Fruit fly (Drosophila melanogaster) whole organism, embryonic: ENCODE measurements around the gene salm.

Source experiments
- Adf1 ChIP-seq: fragments of 200-800 bp; sonication (Bioruptor generic); IDR thresholded peaks from 2 replicates; pipeline ENCODE4 v1.3.6; 2022; ENCODE audit warnings: missing biosample characterization, missing genetic modification characterization
- Antp ChIP-seq: fragments of 200-800 bp; sonication (Bioruptor generic); optimal IDR thresholded peaks from 3 replicates; lab custom pipeline; 2016; ENCODE audit warnings: missing biosample characterization, missing genetic modification characterization
- Awh ChIP-seq: fragments of 200-800 bp; sonication (Bioruptor generic); IDR thresholded peaks from 2 replicates; pipeline ENCODE4, ENCODE4 v1.3.6; 2022; ENCODE audit warnings: missing biosample characterization, missing genetic modification characterization
- BEAF-32 ChIP-seq: fragments of 200-800 bp; sonication (Bioruptor generic); optimal IDR thresholded peaks from 3 replicates; lab custom pipeline; 2017; ENCODE audit warnings: missing biosample characterization, missing genetic modification characterization, mild to moderate bottlenecking, moderate library complexity, missing genetic modification reagents
- Blimp-1 ChIP-seq: fragments of 200-800 bp; sonication (Bioruptor generic); optimal IDR thresholded peaks from 3 replicates; lab custom pipeline; 2018; ENCODE audit warnings: missing biosample characterization, missing genetic modification characterization, mild to moderate bottlenecking, moderate library complexity, missing genetic modification reagents
- CG10274 ChIP-seq: fragments of 200-800 bp; sonication (Bioruptor generic); optimal IDR thresholded peaks from 3 replicates; lab custom pipeline; 2017; ENCODE audit warnings: missing biosample characterization, mild to moderate bottlenecking, missing genetic modification characterization
- CG10565 ChIP-seq: fragments of 200-800 bp; sonication (Bioruptor generic); optimal IDR thresholded peaks from 3 replicates; lab custom pipeline; 2016; ENCODE audit warnings: missing biosample characterization, mild to moderate bottlenecking, missing genetic modification characterization
- CG10654 ChIP-seq: fragments of 200-800 bp; sonication (Bioruptor generic); optimal IDR thresholded peaks from 2 replicates; lab custom pipeline; 2016; ENCODE audit warnings: missing biosample characterization, missing genetic modification characterization
- CG11093 ChIP-seq: fragments of 200-800 bp; sonication (Bioruptor generic); IDR thresholded peaks from 3 replicates; pipeline ENCODE4 v1.3.6; 2022; ENCODE audit warnings: missing biosample characterization, missing genetic modification characterization
- CG11456 ChIP-seq: fragments of 200-800 bp; sonication (Bioruptor generic); IDR thresholded peaks from 3 replicates; pipeline ENCODE4 v1.3.6; 2022; ENCODE audit warnings: missing biosample characterization, missing genetic modification characterization
- CG11723 ChIP-seq: fragments of 200-800 bp; sonication (Bioruptor generic); optimal IDR thresholded peaks from 2 replicates; lab custom pipeline; 2017; ENCODE audit warnings: missing biosample characterization, mild to moderate bottlenecking, missing genetic modification characterization
- CG12236 ChIP-seq: fragments of 200-800 bp; sonication (Bioruptor generic); optimal IDR thresholded peaks from 2 replicates; lab custom pipeline; 2016; ENCODE audit warnings: missing biosample characterization, missing genetic modification characterization
- CG16779 ChIP-seq: fragments of 200-800 bp; sonication (Bioruptor generic); IDR thresholded peaks from 2 replicates; pipeline ENCODE4 v1.3.6; 2022; ENCODE audit warnings: missing biosample characterization, missing genetic modification characterization
- CG17328 ChIP-seq: fragments of 200-800 bp; sonication (Bioruptor generic); IDR thresholded peaks from 2 replicates; pipeline ENCODE4 v1.3.6; 2022; ENCODE audit warnings: missing biosample characterization, missing genetic modification characterization
- CG2678 ChIP-seq: fragments of 200-800 bp; sonication (Bioruptor generic); optimal IDR thresholded peaks from 3 replicates; lab custom pipeline; 2019; ENCODE audit warnings: missing biosample characterization, mild to moderate bottlenecking, missing genetic modification characterization, moderate library complexity
- CG32767 ChIP-seq: fragments of 200-800 bp; sonication (Bioruptor generic); IDR thresholded peaks from 2 replicates; pipeline ENCODE4 v1.3.6; 2022; ENCODE audit warnings: missing biosample characterization, missing genetic modification characterization
- CG3407 ChIP-seq: fragments of 200-800 bp; sonication (Bioruptor generic); optimal IDR thresholded peaks from 2 replicates; lab custom pipeline; 2018; ENCODE audit warnings: missing biosample characterization, mild to moderate bottlenecking, missing genetic modification characterization
- CG34376 ChIP-seq: fragments of 200-800 bp; sonication (Bioruptor generic); optimal IDR thresholded peaks from 2 replicates; lab custom pipeline; 2018; ENCODE audit warnings: missing biosample characterization, mild to moderate bottlenecking, missing genetic modification characterization
- CG3838 ChIP-seq: fragments of 200-800 bp; sonication (Bioruptor generic); optimal IDR thresholded peaks from 3 replicates; lab custom pipeline; 2016; ENCODE audit warnings: missing biosample characterization, missing genetic modification characterization
- CG3847 ChIP-seq: fragments of 200-800 bp; sonication (Bioruptor generic); IDR thresholded peaks from 2 replicates; pipeline ENCODE4 v1.3.6; 2022; ENCODE audit warnings: missing biosample characterization, missing genetic modification characterization
- CG7839 ChIP-seq: fragments of 200-800 bp; sonication (Bioruptor generic); optimal IDR thresholded peaks from 3 replicates; lab custom pipeline; 2018; ENCODE audit warnings: missing biosample characterization, mild to moderate bottlenecking, missing genetic modification characterization, moderate library complexity
- CG8089 ChIP-seq: fragments of 200-800 bp; sonication (Bioruptor generic); optimal IDR thresholded peaks from 3 replicates; lab custom pipeline; 2016; ENCODE audit warnings: missing biosample characterization, missing genetic modification characterization
- Chrac-16 ChIP-seq: fragments of 200-800 bp; sonication (Bioruptor generic); optimal IDR thresholded peaks from 3 replicates; lab custom pipeline; 2016; ENCODE audit warnings: missing biosample characterization, missing genetic modification characterization
- Dfd ChIP-seq, 2 experiments: fragments of >200 bp; optimal IDR thresholded peaks; 2 replicates each; lab custom pipeline; 2017; ENCODE audit warnings: missing biosample characterization in 2 of 2, missing genetic modification characterization in 2 of 2
- Dref ChIP-seq: fragments of 200-800 bp; sonication (Bioruptor generic); IDR thresholded peaks from 2 replicates; pipeline ENCODE4 v1.3.6; 2022; ENCODE audit warnings: missing biosample characterization, missing genetic modification characterization
- E2f1 ChIP-seq: fragments of 200-800 bp; sonication (Bioruptor generic); IDR thresholded peaks from 2 replicates; pipeline ENCODE4 v1.3.6; 2022; ENCODE audit warnings: missing biosample characterization, missing genetic modification characterization
- E2f2 ChIP-seq: fragments of 200-800 bp; sonication (Bioruptor generic); IDR thresholded peaks from 2 replicates; pipeline ENCODE4 v1.3.6; 2022; ENCODE audit warnings: missing biosample characterization, missing genetic modification characterization
- HLHmδ ChIP-seq: fragments of 200-800 bp; sonication (Bioruptor generic); optimal IDR thresholded peaks from 2 replicates; lab custom pipeline; 2018; ENCODE audit warnings: missing biosample characterization, mild to moderate bottlenecking, missing genetic modification characterization, moderate library complexity
- Lpt ChIP-seq: fragments of >200 bp; optimal IDR thresholded peaks from 2 replicates; lab custom pipeline; 2018; ENCODE audit warnings: missing biosample characterization, missing genetic modification characterization
- Myb ChIP-seq: fragments of 200-800 bp; sonication (Bioruptor generic); optimal IDR thresholded peaks from 2 replicates; lab custom pipeline; 2016; ENCODE audit warnings: missing biosample characterization, missing genetic modification characterization
- Ssrp ChIP-seq: fragments of 200-800 bp; sonication (Bioruptor generic); optimal IDR thresholded peaks from 2 replicates; lab custom pipeline; 2018; ENCODE audit warnings: missing biosample characterization, mild to moderate bottlenecking, missing genetic modification characterization, moderate library complexity
- ab ChIP-seq: fragments of 200-800 bp; sonication (Bioruptor generic); optimal IDR thresholded peaks from 2 replicates; lab custom pipeline; 2016; ENCODE audit warnings: missing biosample characterization, missing genetic modification characterization
- bcd ChIP-seq: fragments of 200-800 bp; sonication (Bioruptor generic); optimal IDR thresholded peaks from 2 replicates; lab custom pipeline; 2017; ENCODE audit warnings: missing biosample characterization, mild to moderate bottlenecking, missing genetic modification characterization
- br ChIP-seq: fragments of >200 bp; optimal IDR thresholded peaks from 2 replicates; lab custom pipeline; 2017
- corto ChIP-seq: fragments of 200-800 bp; sonication (Bioruptor generic); optimal IDR thresholded peaks from 2 replicates; lab custom pipeline; 2016; ENCODE audit warnings: missing biosample characterization, mild to moderate bottlenecking, missing genetic modification characterization, moderate library complexity
- cwo ChIP-seq: fragments of 200-800 bp; sonication (Bioruptor generic); optimal IDR thresholded peaks from 3 replicates; lab custom pipeline; 2017; ENCODE audit warnings: missing biosample characterization, missing genetic modification characterization, mild to moderate bottlenecking, moderate library complexity, missing genetic modification reagents
- en ChIP-seq: fragments of 200-800 bp; sonication (Bioruptor generic); optimal IDR thresholded peaks from 2 replicates; lab custom pipeline; 2016; ENCODE audit warnings: missing biosample characterization, missing genetic modification characterization
- ftz-f1 ChIP-seq: fragments of 200-800 bp; sonication (Bioruptor generic); optimal IDR thresholded peaks from 2 replicates; lab custom pipeline; 2016; ENCODE audit warnings: missing biosample characterization, missing genetic modification characterization
- insv ChIP-seq, 2 experiments: fragments of 200-800 bp; sonication (Bioruptor generic); optimal IDR thresholded peaks; 3 replicates each; lab custom pipeline; 2016 to 2018; ENCODE audit warnings: missing biosample characterization in 2 of 2, missing genetic modification characterization in 2 of 2
- jing ChIP-seq: fragments of 200-800 bp; sonication (Bioruptor generic); optimal IDR thresholded peaks from 2 replicates; lab custom pipeline; 2018; ENCODE audit warnings: missing biosample characterization, mild to moderate bottlenecking, missing genetic modification characterization
- ken ChIP-seq: fragments of 200-800 bp; sonication (Bioruptor generic); IDR thresholded peaks from 3 replicates; pipeline ENCODE4 v1.3.6; 2022; ENCODE audit warnings: missing biosample characterization, missing genetic modification characterization
- klu ChIP-seq: fragments of 200-800 bp; sonication (Bioruptor generic); IDR thresholded peaks from 2 replicates; pipeline ENCODE4 v1.3.6; 2022; ENCODE audit warnings: missing biosample characterization, missing genetic modification characterization
- luna ChIP-seq: fragments of 200-800 bp; sonication (Bioruptor generic); optimal IDR thresholded peaks from 2 replicates; lab custom pipeline; 2016; ENCODE audit warnings: missing biosample characterization, missing genetic modification characterization
- onecut ChIP-seq: fragments of 200-800 bp; sonication (Bioruptor generic); IDR thresholded peaks from 2 replicates; pipeline ENCODE4 v1.3.6; 2022; ENCODE audit warnings: missing biosample characterization, missing genetic modification characterization
- peb ChIP-seq: fragments of 200-800 bp; sonication (Bioruptor generic); IDR thresholded peaks from 2 replicates; pipeline ENCODE4 v1.3.6; 2022; ENCODE audit warnings: missing biosample characterization, missing genetic modification characterization
- pfk ChIP-seq: fragments of 200-800 bp; sonication (Bioruptor generic); optimal IDR thresholded peaks from 2 replicates; lab custom pipeline; 2018; ENCODE audit warnings: missing biosample characterization, mild to moderate bottlenecking, missing genetic modification characterization, moderate library complexity
- pho ChIP-seq: fragments of 200-800 bp; sonication (Bioruptor generic); optimal IDR thresholded peaks from 2 replicates; lab custom pipeline; 2016; ENCODE audit warnings: missing biosample characterization, missing genetic modification characterization
- ranshi ChIP-seq: fragments of 200-800 bp; sonication (Bioruptor generic); IDR thresholded peaks from 2 replicates; pipeline ENCODE4 v1.3.6; 2022; ENCODE audit warnings: missing biosample characterization, missing genetic modification characterization
- tin ChIP-seq: fragments of 200-800 bp; sonication (Bioruptor generic); optimal IDR thresholded peaks from 3 replicates; lab custom pipeline; 2016; ENCODE audit warnings: missing biosample characterization, missing genetic modification characterization
- trh ChIP-seq: fragments of 200-800 bp; sonication (Bioruptor generic); optimal IDR thresholded peaks from 2 replicates; lab custom pipeline; 2016; ENCODE audit warnings: missing biosample characterization, missing genetic modification characterization
- unc-4 ChIP-seq: fragments of 200-800 bp; sonication (Bioruptor generic); IDR thresholded peaks from 2 replicates; pipeline ENCODE4 v1.3.6; 2022; ENCODE audit warnings: missing biosample characterization, missing genetic modification characterization; ENCODE audit not compliant: partially characterized antibody
- wek ChIP-seq: fragments of 200-800 bp; sonication (Bioruptor generic); optimal IDR thresholded peaks from 3 replicates; lab custom pipeline; 2018; ENCODE audit warnings: missing biosample characterization, mild to moderate bottlenecking, missing genetic modification characterization, moderate library complexity
- zen2 ChIP-seq: fragments of 200-800 bp; sonication (Bioruptor generic); IDR thresholded peaks from 3 replicates; pipeline ENCODE4 v1.3.6; 2022; ENCODE audit warnings: missing biosample characterization, missing genetic modification characterization; ENCODE audit not compliant: partially characterized antibody

Gene salm

DNA sequence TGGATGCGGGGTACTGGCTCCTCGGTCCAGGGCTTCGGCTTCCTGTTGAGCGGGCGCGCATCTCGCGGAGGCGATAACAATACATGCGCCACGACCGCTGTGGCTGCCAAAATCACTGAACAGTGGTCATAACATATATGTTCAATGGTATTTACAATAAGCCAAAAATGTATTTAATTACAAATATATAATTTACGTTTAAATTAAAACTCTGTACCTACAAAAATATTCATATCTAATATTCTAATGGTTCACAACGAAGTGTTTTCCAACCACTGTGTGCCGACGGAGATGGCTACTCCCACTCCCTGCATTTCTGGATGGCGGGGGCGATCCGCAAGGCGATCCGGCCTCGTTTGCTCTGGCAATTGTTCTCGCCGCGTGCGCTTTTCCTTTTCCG lies 60.7 kb downstream of the salm start (continued):
- TF ChIP-seq Ssrp (peak; percentile 14), E2f1 (GFP tag; lab: Robert Waterston, UW) (peak; percentile 26; the same call in 1 of the 2 replicates), unc-4 (no peak), cwo (GFP tag; lab: Kevin White, UChicago) (no peak), trh (GFP tag; lab: Kevin White, UChicago) (no peak), CG34376 (GFP tag; lab: Kevin White, UChicago) (no peak), Lpt (GFP tag; lab: Kevin White, UChicago) (no peak), Adf1 (GFP tag; lab: Robert Waterston, UW) (no peak), ftz-f1 (no peak), CG10565 (GFP tag; lab: Kevin White, UChicago) (no peak), tin (no peak), Dref (GFP tag; lab: Robert Waterston, UW) (no peak), ab (GFP tag; lab: Kevin White, UChicago) (no peak), CG2678 (tag; lab: Kevin White, UChicago) (no peak), CG12236 (GFP tag; lab: Kevin White, UChicago) (no peak), CG7839 (tag; lab: Kevin White, UChicago) (no peak), Myb (no peak), CG17328 (peak; percentile 59; the same call in 1 of the 2 replicates), CG8089 (GFP tag; lab: Kevin White, UChicago) (no peak), klu (GFP tag; lab: Robert Waterston, UW) (no peak), corto (GFP tag; lab: Kevin White, UChicago) (no peak), Awh (GFP tag; lab: Robert Waterston, UW) (no peak), jing (GFP tag; lab: Kevin White, UChicago) (no peak), Dfd (GFP tag; optimal IDR thresholded peaks at IDR 0.05; lab: Kevin White, UChicago) (no peak), CG32767 (no peak), peb (peak; percentile 20; the same call in 1 of the 2 replicates), CG11723 (GFP tag; lab: Kevin White, UChicago) (no peak), luna (no peak), E2f2 (GFP tag; lab: Robert Waterston, UW) (no peak), onecut (GFP tag; lab: Robert Waterston, UW) (no peak), HLHmδ (GFP tag; lab: Kevin White, UChicago) (no peak), br (lab: Kevin White, UChicago) (no peak), CG3838 (GFP tag; lab: Kevin White, UChicago) (no peak), ranshi (peak; percentile 38; the same call in 1 of the 2 replicates), CG10654 (no peak), zen2 (GFP tag; lab: Robert Waterston, UW) (no peak), Antp (no peak), CG11456 (GFP tag; lab: Robert Waterston, UW) (no peak), BEAF-32 (GFP tag; lab: Kevin White, UChicago) (no peak), pfk (no peak), CG10274 (GFP tag; lab: Kevin White, UChicago) (no peak), insv (GFP tag; optimal IDR thresholded peaks at IDR 0.05; lab: Kevin White, UChicago) (no peak), Blimp-1 (peak; percentile 10), pho (GFP tag; lab: Kevin White, UChicago) (no peak), ken (GFP tag; lab: Robert Waterston, UW) (no peak), CG16779 (GFP tag; lab: Robert Waterston, UW) (no peak), en (GFP tag; lab: Kevin White, UChicago) (no peak), CG3407 (GFP tag; lab: Kevin White, UChicago) (no peak), bcd (GFP tag; lab: Kevin White, UChicago) (no peak), CG11093 (GFP tag; lab: Robert Waterston, UW) (no peak), Chrac-16 (GFP tag; lab: Kevin White, UChicago) (peak; percentile 2), wek (no peak), CG3847 (GFP tag; lab: Robert Waterston, UW) (no peak)
